Worm (Caenorhabditis elegans) whole organism, L4 larva: Measurements from ENCODE around the gene nuo-1.

Source experiments
- D1046.2 ChIP-seq: fragments of 200-800 bp; sonication (Bioruptor generic); IDR thresholded peaks from 2 replicates; pipeline ENCODE4 v1.3.6; 2022; ENCODE audit warnings: missing genetic modification characterization, missing compliant biosample characterization
- F10B5.3 ChIP-seq: sonication (generic microtip); optimal IDR thresholded peaks from 2 replicates; lab custom pipeline; 2016; ENCODE audit warnings: mild to moderate bottlenecking, missing genetic modification characterization, missing compliant biosample characterization
- F26F4.8 ChIP-seq: fragments of 200-800 bp; sonication (Bioruptor generic); conservative IDR thresholded peaks from 2 replicates; pipeline ENCODE4 v1.3.6; 2022; ENCODE audit warnings: missing genetic modification characterization, missing compliant biosample characterization
- F44E2.7 ChIP-seq: fragments of 200-800 bp; sonication (Bioruptor generic); IDR thresholded peaks from 2 replicates; pipeline ENCODE4 v2.1.2; 2022; ENCODE audit warnings: missing genetic modification characterization, missing compliant biosample characterization
- R02D3.7 ChIP-seq: fragments of 150-350 bp; sonication (generic microtip); optimal IDR thresholded peaks from 3 replicates; lab custom pipeline; 2014; ENCODE audit warnings: missing biosample characterization, missing genetic modification characterization
- T26A8.4 ChIP-seq: fragments of 200-800 bp; sonication (Bioruptor generic); IDR thresholded peaks from 2 replicates; pipeline ENCODE4 v1.3.6; 2022; ENCODE audit warnings: missing genetic modification characterization, missing compliant biosample characterization
- Y5F2A.4 ChIP-seq: fragments of 200-800 bp; sonication (Bioruptor generic); optimal IDR thresholded peaks from 2 replicates; lab custom pipeline; 2018; ENCODE audit warnings: mild to moderate bottlenecking, missing genetic modification characterization, missing compliant biosample characterization
- Y75B8A.6 ChIP-seq: fragments of 200-800 bp; sonication (Bioruptor generic); IDR thresholded peaks from 2 replicates; pipeline ENCODE4 v1.3.6; 2022; ENCODE audit warnings: missing genetic modification reagents, missing genetic modification characterization, missing compliant biosample characterization
- aha-1 ChIP-seq: fragments of 150-350 bp; peaks from one replicate; lab custom pipeline; 2014; ENCODE audit warnings: missing biosample characterization, missing genetic modification characterization
- ceh-44 ChIP-seq: fragments of 200-800 bp; sonication (Bioruptor generic); IDR thresholded peaks from 2 replicates; pipeline ENCODE4 v1.3.6; 2022; ENCODE audit warnings: missing genetic modification reagents, missing genetic modification characterization, missing compliant biosample characterization
- daf-16 ChIP-seq, 3 experiments: sonication (generic microtip); optimal IDR thresholded peaks; 2 replicates each; lab custom pipeline; 2016 to 2017; ENCODE audit warnings: missing genetic modification characterization in 3 of 3, missing genetic modification reagents in 3 of 3, mild to moderate bottlenecking in 2 of 3, missing compliant biosample characterization in 2 of 3, missing biosample characterization in 1 of 3, moderate library complexity in 1 of 3
- dmd-6 ChIP-seq: fragments of 200-800 bp; sonication (Bioruptor generic); IDR thresholded peaks from 2 replicates; pipeline ENCODE4 v1.3.6; 2022; ENCODE audit warnings: missing genetic modification reagents, missing genetic modification characterization, missing compliant biosample characterization
- duxl-1 ChIP-seq: sonication (generic microtip); optimal IDR thresholded peaks from 2 replicates; lab custom pipeline; 2016; ENCODE audit warnings: mild to moderate bottlenecking, missing genetic modification characterization, moderate library complexity, missing compliant biosample characterization; ENCODE audit not compliant: poor library complexity
- dve-1 ChIP-seq: sonication (generic microtip); optimal IDR thresholded peaks from 2 replicates; lab custom pipeline; 2017; ENCODE audit warnings: antibody characterized with exemption, mild to moderate bottlenecking, missing genetic modification characterization, missing compliant biosample characterization; ENCODE audit not compliant: insufficient read depth
- hlh-11 ChIP-seq: fragments of 200-800 bp; sonication (Bioruptor generic); optimal IDR thresholded peaks from 2 replicates; lab custom pipeline; 2018; ENCODE audit warnings: mild to moderate bottlenecking, missing genetic modification characterization, missing compliant biosample characterization
- hlh-30 ChIP-seq: sonication (generic microtip); optimal IDR thresholded peaks from 2 replicates; lab custom pipeline; 2017; ENCODE audit warnings: antibody characterized with exemption, mild to moderate bottlenecking, missing genetic modification characterization, missing compliant biosample characterization; ENCODE audit not compliant: insufficient read depth
- lim-7 ChIP-seq: fragments of 200-800 bp; sonication (Bioruptor generic); IDR thresholded peaks from 2 replicates; pipeline ENCODE4 v1.3.6; 2022; ENCODE audit warnings: missing genetic modification characterization, missing compliant biosample characterization
- lsy-2 ChIP-seq, 2 experiments: fragments of 150-350 bp in 1 of 2; sonication (generic microtip) in 1 of 2; optimal IDR thresholded peaks; 2 replicates each; lab custom pipeline; 2014 to 2017; ENCODE audit warnings: missing biosample characterization in 2 of 2, missing genetic modification characterization in 2 of 2
- madf-9 ChIP-seq: fragments of 200-800 bp; sonication (Bioruptor generic); conservative IDR thresholded peaks from 2 replicates; pipeline ENCODE4 v1.3.6; 2022; ENCODE audit warnings: missing genetic modification reagents, missing genetic modification characterization, missing compliant biosample characterization
- mdl-1 ChIP-seq, 2 experiments: fragments of 150-350 bp in 1 of 2; sonication (generic microtip) in 1 of 2; optimal IDR thresholded peaks; 2 replicates each; lab custom pipeline; 2014 to 2017; ENCODE audit warnings: missing biosample characterization in 2 of 2, missing genetic modification characterization in 2 of 2
- nhr-102 ChIP-seq: sonication (generic microtip); optimal IDR thresholded peaks from 2 replicates; lab custom pipeline; 2016; ENCODE audit warnings: mild to moderate bottlenecking, missing genetic modification characterization, moderate library complexity, missing compliant biosample characterization
- nhr-11 ChIP-seq: fragments of 150-350 bp; optimal IDR thresholded peaks from 2 replicates; lab custom pipeline; 2014; ENCODE audit warnings: missing biosample characterization, missing genetic modification characterization
- nhr-42 ChIP-seq: fragments of 200-800 bp; sonication (Bioruptor generic); IDR thresholded peaks from 2 replicates; pipeline ENCODE4 v1.3.6; 2022; ENCODE audit warnings: missing genetic modification characterization, missing compliant biosample characterization
- spr-3 ChIP-seq: fragments of 200-800 bp; sonication (Bioruptor generic); optimal IDR thresholded peaks from 2 replicates; lab custom pipeline; 2018; ENCODE audit warnings: mild to moderate bottlenecking, missing genetic modification characterization, missing compliant biosample characterization
- unc-39 ChIP-seq: sonication (generic microtip); optimal IDR thresholded peaks from 2 replicates; lab custom pipeline; 2017; ENCODE audit warnings: missing biosample characterization, missing genetic modification characterization
- unc-62 ChIP-seq, 3 experiments: fragments of 150-350 bp in 1 of 3; sonication (generic microtip); optimal IDR thresholded peaks in 2 of 3; peaks in 1 of 3; 1 replicate in 1 of 3; 2 replicates in 2 of 3; lab custom pipeline; 2014 to 2017; ENCODE audit warnings: missing biosample characterization in 3 of 3, missing genetic modification characterization in 3 of 3, missing genetic modification reagents in 3 of 3, missing genotype in 1 of 3
- vab-7 ChIP-seq: fragments of 200-800 bp; sonication (Bioruptor generic); IDR thresholded peaks from 2 replicates; pipeline ENCODE4 v1.3.6; 2022; ENCODE audit warnings: missing genetic modification reagents, missing genetic modification characterization, missing compliant biosample characterization
- zag-1 ChIP-seq: fragments of 150-350 bp; optimal IDR thresholded peaks from 2 replicates; lab custom pipeline; 2014; ENCODE audit warnings: missing biosample characterization, missing genetic modification characterization
- zfp-3 ChIP-seq: fragments of 200-800 bp; sonication (Bioruptor generic); conservative IDR thresholded peaks from 2 replicates; pipeline ENCODE4 v1.3.6; 2022; ENCODE audit warnings: missing genetic modification reagents, missing genetic modification characterization, missing compliant biosample characterization

Gene nuo-1

ce11 chrII:11134828-11135227 is 37.2 kb downstream of the nuo-1 start, which contains the start of gene F40F8.5:
Gene F40F8.5, minus strand, starts transcription at chrII:11134928.
- TF ChIP-seq duxl-1 (tag; lab: Kevin White, UChicago): no peak
- TF ChIP-seq dmd-6: no peak
- TF ChIP-seq nhr-42 (GFP tag; lab: Robert Waterston, UW): no peak
- TF ChIP-seq ceh-44 (GFP tag; lab: Robert Waterston, UW): no peak
- no peak for TF ChIP-seq spr-3 (GFP tag; lab: Kevin White, UChicago)
- TF ChIP-seq F10B5.3 (tag; lab: Kevin White, UChicago): no peak
- no peak for TF ChIP-seq nhr-11
- TF ChIP-seq zag-1 (tag; lab: Kevin White, UChicago): no peak

DNA sequence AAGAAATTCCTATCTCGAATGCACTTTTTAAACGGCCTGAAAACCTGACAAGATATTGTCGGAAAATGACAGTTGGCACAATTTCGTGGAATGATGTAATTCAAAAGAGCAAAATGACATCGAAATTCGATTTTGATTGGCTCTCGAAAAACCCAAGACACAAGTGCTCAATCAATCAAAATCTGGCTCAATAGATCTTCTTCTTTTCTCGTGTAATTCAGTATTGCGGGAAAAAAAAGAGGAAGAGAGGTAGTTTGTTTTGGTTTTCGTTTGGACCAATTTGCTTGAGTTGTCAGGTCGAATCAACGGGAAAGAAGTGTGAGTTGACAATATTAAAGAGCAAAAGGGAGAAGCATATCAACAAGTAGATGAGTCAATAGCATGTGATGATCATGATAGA is 38.1 kb downstream of the nuo-1 start:
- TF ChIP-seq Y75B8A.6 (GFP tag; lab: Robert Waterston, UW): no peak
- TF ChIP-seq unc-62 (GFP tag; optimal IDR thresholded peaks at IDR 0.05 in 1 of 2; lab: Kevin White, UChicago): peak in 1 of 2 experiments; percentile 95
- TF ChIP-seq unc-62 (tag; optimal IDR thresholded peaks at IDR 0.05; lab: Kevin White, UChicago): no peak
- peak in 1 of 2 experiments; percentile 67 for TF ChIP-seq daf-16 (GFP tag; optimal IDR thresholded peaks at IDR 0.05; lab: Kevin White, UChicago)
- peak; percentile 82 for TF ChIP-seq daf-16 (tag; optimal IDR thresholded peaks at IDR 0.05; lab: Kevin White, UChicago)
- no peak for TF ChIP-seq F26F4.8
- peak; percentile 22 for TF ChIP-seq hlh-11
- TF ChIP-seq hlh-30 (tag; lab: Kevin White, UChicago): peak; percentile 32
- TF ChIP-seq, all 104 proteins: peak for 4

ce11 chrII:11140140-11140539 is 42.5 kb downstream of the nuo-1 start, which contains the start of gene F40F8.4:
Gene F40F8.4, minus strand, starts transcription at chrII:11140240.
- no peak for TF ChIP-seq Y5F2A.4 (GFP tag; lab: Kevin White, UChicago)
- no peak for TF ChIP-seq F44E2.7 (GFP tag; lab: Robert Waterston, UW)
- TF ChIP-seq R02D3.7 (tag; lab: Kevin White, UChicago): no peak
- TF ChIP-seq madf-9 (GFP tag; lab: Robert Waterston, UW): no peak
- no peak for TF ChIP-seq lsy-2 (tag; optimal IDR thresholded peaks at IDR 0.05; lab: Kevin White, UChicago)
- no peak for TF ChIP-seq D1046.2 (GFP tag; lab: Robert Waterston, UW)
- TF ChIP-seq zfp-3 (GFP tag; lab: Robert Waterston, UW): no peak
- no peak for TF ChIP-seq unc-39 (tag; lab: Kevin White, UChicago)
- TF ChIP-seq hlh-30 (tag; lab: Kevin White, UChicago): no peak
- TF ChIP-seq F10B5.3 (tag; lab: Kevin White, UChicago): no peak

ce11 chrII:11142571-11142970 is 44.9 kb downstream of the nuo-1 start, which contains the start of gene arrd-6:
Gene arrd-6, plus strand, starts transcription at chrII:11142739.
- 0 out of 2 replicates have a peak, but pooled peaks have one; percentile 34 for TF ChIP-seq vab-7
- peak; percentile 56 for TF ChIP-seq aha-1 (tag; lab: Kevin White, UChicago)
- TF ChIP-seq nhr-102 (tag; lab: Kevin White, UChicago): no peak
- no peak for TF ChIP-seq dve-1 (tag; lab: Kevin White, UChicago)
- peak in 1 of 2 experiments; percentile 11 for TF ChIP-seq mdl-1 (tag; optimal IDR thresholded peaks at IDR 0.05; lab: Kevin White, UChicago)
- no peak for TF ChIP-seq T26A8.4 (GFP tag; lab: Robert Waterston, UW)
- no peak for TF ChIP-seq lim-7 (GFP tag; lab: Robert Waterston, UW)
- TF ChIP-seq hlh-30 (tag; lab: Kevin White, UChicago): peak; percentile 2
- peak in 1 of 2 experiments; percentile 98 for TF ChIP-seq unc-62 (GFP tag; optimal IDR thresholded peaks at IDR 0.05 in 1 of 2; lab: Kevin White, UChicago)
- TF ChIP-seq unc-62 (tag; optimal IDR thresholded peaks at IDR 0.05; lab: Kevin White, UChicago): no peak
